Worm (Caenorhabditis elegans) whole organism, midembryonic: ENCODE data around the gene dpy-10.

ENCODE experiments used
- T22C8.4 ChIP-seq: fragments of 200-800 bp; sonication (Bioruptor generic); IDR thresholded peaks from 2 replicates; pipeline ENCODE4 v1.3.6; 2022; ENCODE audit warnings: missing genetic modification characterization, missing compliant biosample characterization
- cog-1 ChIP-seq: sonication (generic microtip); optimal IDR thresholded peaks from 2 replicates; lab custom pipeline; 2016; ENCODE audit warnings: missing genetic modification characterization, missing compliant biosample characterization
- flt-1 ChIP-seq: fragments of 200-800 bp; sonication (Bioruptor generic); IDR thresholded peaks from 2 replicates; pipeline ENCODE4 v1.3.6; 2022; ENCODE audit warnings: missing genetic modification characterization, missing compliant biosample characterization
- klf-2 ChIP-seq: fragments of 200-800 bp; sonication (Bioruptor generic); conservative IDR thresholded peaks from 2 replicates; pipeline ENCODE4 v1.3.6; 2022; ENCODE audit warnings: missing genetic modification reagents, missing genetic modification characterization, missing compliant biosample characterization
- med-1 ChIP-seq: sonication (generic microtip); optimal IDR thresholded peaks from 2 replicates; lab custom pipeline; 2017; ENCODE audit warnings: missing genetic modification characterization, mild to moderate bottlenecking, missing compliant biosample characterization, antibody characterized with exemption, missing genetic modification reagents; ENCODE audit not compliant: insufficient read depth
- ref-1 ChIP-seq: fragments of 200-800 bp; sonication (Bioruptor generic); conservative IDR thresholded peaks from 2 replicates; pipeline ENCODE4 v1.3.6; 2022; ENCODE audit warnings: missing genetic modification reagents, missing genetic modification characterization, missing compliant biosample characterization
- tab-1 ChIP-seq: fragments of 200-800 bp; sonication (Bioruptor generic); IDR thresholded peaks from 2 replicates; pipeline ENCODE4 v1.3.6; 2022; ENCODE audit warnings: missing genetic modification characterization, missing compliant biosample characterization
- ztf-23 ChIP-seq: fragments of 200-800 bp; sonication (Bioruptor generic); IDR thresholded peaks from 2 replicates; pipeline ENCODE4 v1.3.6; 2022; ENCODE audit warnings: missing genetic modification reagents, missing genetic modification characterization, missing compliant biosample characterization
- ztf-29 ChIP-seq: fragments of 200-800 bp; sonication (Bioruptor generic); IDR thresholded peaks from 2 replicates; pipeline ENCODE4 v1.3.6; 2022; ENCODE audit warnings: missing genetic modification reagents, missing genetic modification characterization, missing compliant biosample characterization

DNA sequence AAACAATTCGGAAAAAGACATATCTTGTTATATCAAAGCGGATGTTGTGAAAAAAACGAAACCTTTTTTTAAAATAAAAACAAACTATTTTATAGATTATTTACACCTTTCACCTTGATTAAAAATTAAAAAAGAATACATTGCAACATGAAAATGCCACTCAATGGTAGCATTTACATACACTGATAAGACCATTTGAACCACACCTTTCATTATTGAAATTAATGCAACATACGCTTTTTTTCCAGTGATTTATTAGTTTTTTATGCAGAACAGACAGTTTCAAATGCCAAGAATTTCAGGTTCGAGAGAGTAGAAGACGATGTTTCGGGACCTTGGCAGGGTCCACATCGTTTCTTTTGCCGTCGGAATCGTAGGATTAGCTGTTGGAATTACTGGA, 45.4 kb downstream of the dpy-10 start, which contains the start of gene T19D12.1:
- TF ChIP-seq med-1 (GFP tag; lab: Kevin White, UChicago) = no peak
- no peak for TF ChIP-seq ztf-29 (GFP tag; lab: Robert Waterston, UW)
- TF ChIP-seq flt-1 = no peak
- TF ChIP-seq T22C8.4 (GFP tag; lab: Robert Waterston, UW) = no peak
- no peak for TF ChIP-seq cog-1 (tag; lab: Kevin White, UChicago)
- no peak for TF ChIP-seq klf-2 (GFP tag; lab: Robert Waterston, UW)
- TF ChIP-seq tab-1 (GFP tag; lab: Robert Waterston, UW) = no peak
- no peak for TF ChIP-seq ztf-23 (GFP tag; lab: Robert Waterston, UW)
- no peak for TF ChIP-seq ref-1 (GFP tag; lab: Robert Waterston, UW)
